Worm (Caenorhabditis elegans) whole organism, late embryonic: ENCODE measurements around the gene W02F12.2.

Source experiments
- K09A11.1 ChIP-seq: sonication (generic microtip); optimal IDR thresholded peaks from 2 replicates; lab custom pipeline; 2017; ENCODE audit warnings: antibody characterized with exemption, mild to moderate bottlenecking, missing genetic modification characterization, missing compliant biosample characterization; ENCODE audit not compliant: insufficient read depth
- T23F11.4 ChIP-seq: fragments of 200-800 bp; sonication (Bioruptor generic); optimal IDR thresholded peaks from 2 replicates; lab custom pipeline; 2018; ENCODE audit warnings: mild to moderate bottlenecking, missing genetic modification characterization, missing compliant biosample characterization
- ama-1 ChIP-seq: fragments of 150-350 bp; optimal IDR thresholded peaks from 2 replicates; lab custom pipeline; 2014
- ceh-14 ChIP-seq: sonication (generic microtip); optimal IDR thresholded peaks from 2 replicates; lab custom pipeline; 2016; ENCODE audit warnings: missing genotype, missing genetic modification characterization, missing compliant biosample characterization
- ceh-18 ChIP-seq: sonication (generic microtip); optimal IDR thresholded peaks from 2 replicates; lab custom pipeline; 2016; ENCODE audit warnings: missing genetic modification characterization, missing compliant biosample characterization
- ceh-2 ChIP-seq: sonication (generic microtip); optimal IDR thresholded peaks from 2 replicates; lab custom pipeline; 2016; ENCODE audit warnings: missing genotype, missing genetic modification characterization, missing compliant biosample characterization
- ceh-24 ChIP-seq: sonication (generic microtip); optimal IDR thresholded peaks from 2 replicates; lab custom pipeline; 2016; ENCODE audit warnings: mild to moderate bottlenecking, missing genetic modification characterization, missing compliant biosample characterization
- ceh-31 ChIP-seq: sonication (generic microtip); optimal IDR thresholded peaks from 2 replicates; lab custom pipeline; 2016; ENCODE audit warnings: missing genetic modification characterization, missing compliant biosample characterization
- ceh-45 ChIP-seq: fragments of 200-800 bp; sonication (Bioruptor generic); IDR thresholded peaks from 2 replicates; pipeline ENCODE4 v1.3.6; 2022; ENCODE audit warnings: missing genetic modification reagents, missing genetic modification characterization, missing compliant biosample characterization
- ceh-9 ChIP-seq: sonication (generic microtip); optimal IDR thresholded peaks from 2 replicates; lab custom pipeline; 2016; ENCODE audit warnings: mild to moderate bottlenecking, missing genetic modification characterization, inconsistent platforms, missing compliant biosample characterization
- che-1 ChIP-seq: sonication (generic microtip); optimal IDR thresholded peaks from 2 replicates; lab custom pipeline; 2016; ENCODE audit warnings: mild to moderate bottlenecking, missing genetic modification characterization, missing compliant biosample characterization
- elt-2 ChIP-seq: sonication (generic microtip); optimal IDR thresholded peaks from 2 replicates; lab custom pipeline; 2016; ENCODE audit warnings: missing genetic modification reagents, missing genetic modification characterization, missing compliant biosample characterization
- elt-4 ChIP-seq: sonication (generic microtip); optimal IDR thresholded peaks from 2 replicates; lab custom pipeline; 2016; ENCODE audit warnings: missing genetic modification characterization, missing compliant biosample characterization
- ets-4 ChIP-seq: sonication (generic microtip); optimal IDR thresholded peaks from 2 replicates; lab custom pipeline; 2016; ENCODE audit warnings: missing genetic modification characterization, missing compliant biosample characterization
- eyg-1 ChIP-seq: sonication (generic microtip); optimal IDR thresholded peaks from 2 replicates; lab custom pipeline; 2016; ENCODE audit warnings: missing genotype, missing genetic modification characterization, missing compliant biosample characterization
- fkh-10 ChIP-seq: fragments of 150-350 bp; optimal IDR thresholded peaks from 2 replicates; lab custom pipeline; 2014; ENCODE audit warnings: missing biosample characterization, missing genetic modification reagents, missing genetic modification characterization
- fkh-6 ChIP-seq: sonication (generic microtip); optimal IDR thresholded peaks from 2 replicates; lab custom pipeline; 2016; ENCODE audit warnings: missing genetic modification characterization, missing compliant biosample characterization
- gmeb-2 ChIP-seq: sonication (generic microtip); optimal IDR thresholded peaks from 2 replicates; lab custom pipeline; 2016; ENCODE audit warnings: missing genetic modification characterization, inconsistent platforms, missing compliant biosample characterization
- hlh-13 ChIP-seq: fragments of 200-800 bp; sonication (Bioruptor generic); optimal IDR thresholded peaks from 2 replicates; lab custom pipeline; 2018; ENCODE audit warnings: mild to moderate bottlenecking, missing genetic modification characterization, missing compliant biosample characterization
- hlh-15 ChIP-seq: sonication (generic microtip); optimal IDR thresholded peaks from 2 replicates; lab custom pipeline; 2016; ENCODE audit warnings: missing genetic modification characterization, missing compliant biosample characterization
- hlh-30 ChIP-seq: sonication (generic microtip); optimal IDR thresholded peaks from 2 replicates; lab custom pipeline; 2017; ENCODE audit warnings: antibody characterized with exemption, missing genetic modification characterization, missing compliant biosample characterization; ENCODE audit not compliant: insufficient read depth
- hlh-6 ChIP-seq: sonication (generic microtip); optimal IDR thresholded peaks from 2 replicates; lab custom pipeline; 2016; ENCODE audit warnings: missing genotype, missing genetic modification characterization, missing compliant biosample characterization
- hlh-8 ChIP-seq: sonication (generic microtip); optimal IDR thresholded peaks from 2 replicates; lab custom pipeline; 2016; ENCODE audit warnings: missing genotype, missing genetic modification characterization, missing compliant biosample characterization
- lim-6 ChIP-seq: sonication (generic microtip); optimal IDR thresholded peaks from 2 replicates; lab custom pipeline; 2016; ENCODE audit warnings: missing genetic modification characterization, missing compliant biosample characterization
- nhr-11 ChIP-seq: fragments of 150-350 bp; optimal IDR thresholded peaks from 2 replicates; lab custom pipeline; 2014; ENCODE audit warnings: missing biosample characterization, missing genetic modification characterization
- odd-2 ChIP-seq: sonication (generic microtip); optimal IDR thresholded peaks from 2 replicates; lab custom pipeline; 2017; ENCODE audit warnings: antibody characterized with exemption, mild to moderate bottlenecking, missing genetic modification characterization, missing compliant biosample characterization
- pag-3 ChIP-seq: sonication (generic microtip); optimal IDR thresholded peaks from 2 replicates; lab custom pipeline; 2016; ENCODE audit warnings: missing compliant biosample characterization, missing genetic modification characterization, borderline replicate concordance
- pat-9 ChIP-seq: fragments of 200-800 bp; sonication (Bioruptor generic); optimal IDR thresholded peaks from 2 replicates; lab custom pipeline; 2018; ENCODE audit warnings: mild to moderate bottlenecking, missing genetic modification characterization, moderate library complexity, missing compliant biosample characterization
- pax-1 ChIP-seq: fragments of 150-350 bp; optimal IDR thresholded peaks from 2 replicates; lab custom pipeline; 2014; ENCODE audit warnings: missing biosample characterization, missing genetic modification characterization
- pha-2 ChIP-seq: sonication (generic microtip); optimal IDR thresholded peaks from 2 replicates; lab custom pipeline; 2017; ENCODE audit warnings: mild to moderate bottlenecking, missing genetic modification characterization, missing compliant biosample characterization
- pha-4 ChIP-seq: fragments of 150-350 bp; optimal IDR thresholded peaks from 2 replicates; lab custom pipeline; 2018; ENCODE audit warnings: missing biosample characterization, missing genetic modification reagents, missing genetic modification characterization
- pqm-1 ChIP-seq: sonication (generic microtip); optimal IDR thresholded peaks from 2 replicates; lab custom pipeline; 2016; ENCODE audit warnings: missing genetic modification characterization, missing compliant biosample characterization
- pros-1 ChIP-seq: fragments of 150-350 bp; optimal IDR thresholded peaks from 2 replicates; lab custom pipeline; 2014; ENCODE audit warnings: missing biosample characterization, missing genetic modification reagents, missing genetic modification characterization
- ref-2 ChIP-seq: sonication (generic microtip); optimal IDR thresholded peaks from 2 replicates; lab custom pipeline; 2016; ENCODE audit warnings: missing genetic modification characterization, missing compliant biosample characterization
- rnt-1 ChIP-seq: sonication (generic microtip); optimal IDR thresholded peaks from 2 replicates; lab custom pipeline; 2016; ENCODE audit warnings: missing genetic modification characterization, missing compliant biosample characterization
- sdc-2 ChIP-seq: sonication (generic microtip); optimal IDR thresholded peaks from 2 replicates; lab custom pipeline; 2016; ENCODE audit warnings: missing genotype, missing genetic modification characterization, missing compliant biosample characterization
- sox-2 ChIP-seq: fragments of 200-800 bp; sonication (Bioruptor generic); IDR thresholded peaks from 2 replicates; pipeline ENCODE4 v1.3.6; 2022; ENCODE audit warnings: missing genetic modification reagents, missing genetic modification characterization, missing compliant biosample characterization
- sox-4 ChIP-seq: sonication (generic microtip); optimal IDR thresholded peaks from 2 replicates; lab custom pipeline; 2017; ENCODE audit warnings: mild to moderate bottlenecking, missing genetic modification characterization, inconsistent platforms, missing compliant biosample characterization
- tbx-2 ChIP-seq: sonication (generic microtip); optimal IDR thresholded peaks from 2 replicates; lab custom pipeline; 2016; ENCODE audit warnings: missing genetic modification characterization, missing compliant biosample characterization
- unc-3 ChIP-seq, 2 experiments: fragments of 200-800 bp in 1 of 2; sonication (Bioruptor generic) in 1 of 2; sonication (generic microtip) in 1 of 2; conservative IDR thresholded peaks in 1 of 2; optimal IDR thresholded peaks in 1 of 2; 2 replicates each; pipeline versions ENCODE4 v1.3.6 to Lab custom; 2016 to 2022; ENCODE audit warnings: missing compliant biosample characterization in 2 of 2, missing genetic modification characterization in 2 of 2, missing genetic modification reagents in 1 of 2
- unc-55 ChIP-seq: sonication (generic microtip); optimal IDR thresholded peaks from 2 replicates; lab custom pipeline; 2017; ENCODE audit warnings: missing biosample characterization, missing genetic modification reagents, missing genetic modification characterization
- unc-86 ChIP-seq: sonication (generic microtip); optimal IDR thresholded peaks from 2 replicates; lab custom pipeline; 2016; ENCODE audit warnings: missing genetic modification characterization, missing compliant biosample characterization

Gene W02F12.2

ce11 chrV:6694668-6695067 is 2.8 kb downstream of the W02F12.2 start, which contains the start of gene W02F12.8:
Gene W02F12.8 (minus strand): TSS chrV:6694768.
- TF ChIP-seq ceh-14 (tag; lab: Kevin White, UChicago) (no peak), eyg-1 (no peak), elt-2 (tag; lab: Kevin White, UChicago) (no peak), pqm-1 (tag; lab: Kevin White, UChicago) (no peak)
- TF ChIP-seq, all 69 proteins: peak for 0

ce11 chrV:6691813-6692351 is 5.6 kb downstream of the W02F12.2 start, which contains the start of gene mtl-1:
Gene mtl-1 (minus strand): TSS chrV:6691863.
- TF ChIP-seq K09A11.1 (tag; lab: Kevin White, UChicago) (no peak), sox-2 (GFP tag; lab: Robert Waterston, UW) (no peak), ceh-9 (tag; lab: Kevin White, UChicago) (no peak), sdc-2 (no peak), pha-2 (no peak), unc-86 (tag; lab: Kevin White, UChicago) (no peak), eyg-1 (no peak), pros-1 (tag; lab: Kevin White, UChicago) (no peak), ref-2 (tag; lab: Kevin White, UChicago) (no peak), ets-4 (tag; lab: Kevin White, UChicago) (no peak), odd-2 (tag; lab: Kevin White, UChicago) (no peak), elt-4 (tag; lab: Kevin White, UChicago) (no peak), fkh-6 (tag; lab: Kevin White, UChicago) (no peak)

- TF ChIP-seq ceh-45 (GFP tag; lab: Robert Waterston, UW): no peak
- no peak for TF ChIP-seq ama-1 (lab: Kevin White, UChicago)
- TF ChIP-seq hlh-6 (tag; lab: Kevin White, UChicago): no peak
- no peak for TF ChIP-seq sdc-2
- TF ChIP-seq lim-6: no peak
- TF ChIP-seq tbx-2 (tag; lab: Kevin White, UChicago): no peak
- TF ChIP-seq hlh-13 (GFP tag; lab: Kevin White, UChicago): no peak
Measured at ce11 chrV:6690075-6690474, 7.4 kb downstream of the W02F12.2 start.

- TF ChIP-seq ceh-24 (no peak), ceh-18 (tag; lab: Kevin White, UChicago) (no peak), hlh-8 (no peak), pag-3 (tag; lab: Kevin White, UChicago) (no peak), pqm-1 (tag; lab: Kevin White, UChicago) (no peak), hlh-6 (tag; lab: Kevin White, UChicago) (no peak), gmeb-2 (tag; lab: Kevin White, UChicago) (no peak), hlh-15 (tag; lab: Kevin White, UChicago) (no peak), odd-2 (tag; lab: Kevin White, UChicago) (no peak), sox-4 (no peak), T23F11.4 (GFP tag; lab: Kevin White, UChicago) (no peak), nhr-11 (tag; lab: Kevin White, UChicago) (no peak)
Measured at ce11 chrV:6688392-6688791, 9.1 kb downstream of the W02F12.2 start, which contains the start of gene K11G9.5. Gene K11G9.5 (minus strand): TSS chrV:6688492.

- TF ChIP-seq odd-2 (tag; lab: Kevin White, UChicago) (no peak), pax-1 (no peak), pat-9 (no peak), sox-2 (GFP tag; lab: Robert Waterston, UW) (no peak), ceh-2 (no peak), unc-3 (GFP tag; conservative IDR thresholded peaks at IDR 0.05; lab: Robert Waterston, UW) (no peak), unc-3 (tag; optimal IDR thresholded peaks at IDR 0.05; lab: Kevin White, UChicago) (no peak), hlh-30 (tag; lab: Kevin White, UChicago) (no peak), pros-1 (tag; lab: Kevin White, UChicago) (no peak), unc-55 (GFP tag; lab: Kevin White, UChicago) (no peak), fkh-10 (GFP tag; lab: Kevin White, UChicago) (no peak), rnt-1 (no peak), ceh-24 (no peak), hlh-6 (tag; lab: Kevin White, UChicago) (no peak), hlh-15 (tag; lab: Kevin White, UChicago) (no peak), pha-4 (tag; lab: Kevin White, UChicago) (no peak), ceh-31 (no peak), che-1 (tag; lab: Kevin White, UChicago) (no peak)
Measured at ce11 chrV:6685963-6686362, 11.5 kb downstream of the W02F12.2 start.
